Fruit fly (Drosophila melanogaster): ENCODE results near the gene CG4101.

dm6 chr3L:16653679-16654078 is 41.4 kb downstream of the CG4101 start:
- no peak for TF ChIP-seq Sin3A (optimal IDR thresholded peaks at IDR 0.05)
- TF ChIP-seq insv (optimal IDR thresholded peaks at IDR 0.05), result no peak
- no peak for TF ChIP-seq h (optimal IDR thresholded peaks at IDR 0.05)
- no peak for TF ChIP-seq ttk (optimal IDR thresholded peaks at IDR 0.05)
- TF ChIP-seq psq (optimal IDR thresholded peaks at IDR 0.05), result no peak
- no peak for TF ChIP-seq Myc (optimal IDR thresholded peaks at IDR 0.05)

All from Kc167 (cell line).